Worm (Caenorhabditis elegans) whole organism, young adult: ENCODE results near the gene srh-289.

Source experiments
- C06A6.2 ChIP-seq: fragments of 200-800 bp; sonication (Bioruptor generic); conservative IDR thresholded peaks from 2 replicates; pipeline ENCODE4 v1.3.6; 2022; ENCODE audit warnings: missing genetic modification characterization, missing compliant biosample characterization
- C17E4.6 ChIP-seq: fragments of 200-800 bp; sonication (Bioruptor generic); IDR thresholded peaks from 2 replicates; pipeline ENCODE4 v1.3.6; 2022; ENCODE audit warnings: missing genetic modification reagents, missing genetic modification characterization, missing compliant biosample characterization
- D2030.7 ChIP-seq: fragments of 200-800 bp; sonication (Bioruptor generic); IDR thresholded peaks from 2 replicates; pipeline ENCODE4 v1.3.6; 2022; ENCODE audit warnings: missing genetic modification reagents, missing genetic modification characterization, missing compliant biosample characterization
- F22D6.2 ChIP-seq: sonication (generic microtip); optimal IDR thresholded peaks from 2 replicates; lab custom pipeline; 2016; ENCODE audit warnings: mild to moderate bottlenecking, missing genetic modification characterization, missing compliant biosample characterization
- F39B2.1 ChIP-seq: fragments of 200-800 bp; sonication (Bioruptor generic); IDR thresholded peaks from 2 replicates; pipeline ENCODE4 v1.3.6; 2022; ENCODE audit warnings: missing genetic modification reagents, missing genetic modification characterization, missing compliant biosample characterization
- K11D2.4 ChIP-seq: fragments of 200-800 bp; sonication (Bioruptor generic); IDR thresholded peaks from 2 replicates; pipeline ENCODE4 v1.3.6; 2022; ENCODE audit warnings: missing genetic modification reagents, missing genetic modification characterization, missing compliant biosample characterization
- K12H6.12 ChIP-seq: fragments of 200-800 bp; sonication (Bioruptor generic); optimal IDR thresholded peaks from 2 replicates; lab custom pipeline; 2018; ENCODE audit warnings: mild to moderate bottlenecking, missing genetic modification characterization, missing compliant biosample characterization
- T26A5.8 ChIP-seq: sonication (generic microtip); optimal IDR thresholded peaks from 2 replicates; lab custom pipeline; 2016; ENCODE audit warnings: missing genetic modification characterization, missing compliant biosample characterization
- Y53G8AR.9 ChIP-seq: fragments of 200-800 bp; sonication (Bioruptor generic); conservative IDR thresholded peaks from 2 replicates; pipeline ENCODE4 v1.3.6; 2022; ENCODE audit warnings: missing genetic modification reagents, missing genetic modification characterization, missing compliant biosample characterization
- Y67H2A.10 ChIP-seq: fragments of 200-800 bp; sonication (Bioruptor generic); conservative IDR thresholded peaks from 2 replicates; pipeline ENCODE4 v1.3.6; 2022; ENCODE audit warnings: missing genetic modification reagents, missing genetic modification characterization, missing compliant biosample characterization
- Y79H2A.3 ChIP-seq: fragments of 200-800 bp; sonication (Bioruptor generic); conservative IDR thresholded peaks from 2 replicates; pipeline ENCODE4 v1.3.6; 2022; ENCODE audit warnings: missing genetic modification reagents, missing genetic modification characterization, missing compliant biosample characterization
- Y95B8A.8 ChIP-seq: fragments of 200-800 bp; sonication (Bioruptor generic); IDR thresholded peaks from 2 replicates; pipeline ENCODE4 v1.3.6; 2022; ENCODE audit warnings: missing genetic modification reagents, missing genetic modification characterization, missing compliant biosample characterization
- akir-1 ChIP-seq: fragments of 200-800 bp; sonication (Bioruptor generic); optimal IDR thresholded peaks from 2 replicates; lab custom pipeline; 2018; ENCODE audit warnings: mild to moderate bottlenecking, missing genetic modification characterization, moderate library complexity, missing compliant biosample characterization
- athp-1 ChIP-seq: sonication (generic microtip); optimal IDR thresholded peaks from 2 replicates; lab custom pipeline; 2017; ENCODE audit warnings: mild to moderate bottlenecking, missing genetic modification characterization, missing compliant biosample characterization
- attf-3 ChIP-seq: fragments of 200-800 bp; sonication (Bioruptor generic); conservative IDR thresholded peaks from 2 replicates; pipeline ENCODE4 v1.3.6; 2022; ENCODE audit warnings: missing genetic modification reagents, missing genetic modification characterization, missing compliant biosample characterization
- bed-1 ChIP-seq: fragments of 200-800 bp; sonication (Bioruptor generic); IDR thresholded peaks from 2 replicates; pipeline ENCODE4 v1.3.6; 2022; ENCODE audit warnings: missing genetic modification reagents, missing genetic modification characterization, missing compliant biosample characterization
- ccch-3 ChIP-seq: fragments of 200-800 bp; sonication (Bioruptor generic); optimal IDR thresholded peaks from 2 replicates; lab custom pipeline; 2018; ENCODE audit warnings: mild to moderate bottlenecking, missing genetic modification characterization, missing compliant biosample characterization
- ceh-27 ChIP-seq: fragments of 200-800 bp; sonication (Bioruptor generic); optimal IDR thresholded peaks from 2 replicates; lab custom pipeline; 2018; ENCODE audit warnings: mild to moderate bottlenecking, missing genetic modification characterization, moderate library complexity, missing compliant biosample characterization
- ceh-58 ChIP-seq: fragments of 200-800 bp; sonication (Bioruptor generic); IDR thresholded peaks from 2 replicates; pipeline ENCODE4 v1.3.6; 2022; ENCODE audit warnings: missing genetic modification characterization, missing compliant biosample characterization
- ceh-79 ChIP-seq: sonication (generic microtip); optimal IDR thresholded peaks from 2 replicates; lab custom pipeline; 2017; ENCODE audit warnings: mild to moderate bottlenecking, missing genetic modification characterization, missing compliant biosample characterization
- chd-7 ChIP-seq: sonication (generic microtip); optimal IDR thresholded peaks from 2 replicates; lab custom pipeline; 2016; ENCODE audit warnings: mild to moderate bottlenecking, missing genetic modification characterization, moderate library complexity, missing compliant biosample characterization
- egl-44 ChIP-seq: fragments of 200-800 bp; sonication (Bioruptor generic); IDR thresholded peaks from 2 replicates; pipeline ENCODE4 v1.3.6; 2022; ENCODE audit warnings: missing genetic modification reagents, missing genetic modification characterization, missing compliant biosample characterization
- egrh-3 ChIP-seq: fragments of 200-800 bp; sonication (Bioruptor generic); IDR thresholded peaks from 2 replicates; pipeline ENCODE4 v1.3.6; 2022; ENCODE audit warnings: missing genetic modification reagents, missing genetic modification characterization, missing compliant biosample characterization
- ekl-4 ChIP-seq: fragments of 200-800 bp; sonication (Bioruptor generic); IDR thresholded peaks from 2 replicates; pipeline ENCODE4 v1.3.6; 2022; ENCODE audit warnings: missing genetic modification reagents, missing genetic modification characterization, missing compliant biosample characterization
- fkh-3 ChIP-seq: sonication (generic microtip); optimal IDR thresholded peaks from 2 replicates; lab custom pipeline; 2016; ENCODE audit warnings: mild to moderate bottlenecking, missing genetic modification characterization, missing compliant biosample characterization
- hlh-12 ChIP-seq: sonication (generic microtip); optimal IDR thresholded peaks from 2 replicates; lab custom pipeline; 2016; ENCODE audit warnings: missing genetic modification characterization, missing compliant biosample characterization
- hmg-20 ChIP-seq: fragments of 200-800 bp; sonication (Bioruptor generic); IDR thresholded peaks from 2 replicates; pipeline ENCODE4 v1.3.6; 2022; ENCODE audit warnings: missing genetic modification reagents, missing genetic modification characterization, missing compliant biosample characterization
- lag-1 ChIP-seq: fragments of 200-800 bp; sonication (Bioruptor generic); IDR thresholded peaks from 2 replicates; pipeline ENCODE4 v1.3.6; 2022; ENCODE audit warnings: missing genetic modification reagents, missing genetic modification characterization, missing compliant biosample characterization
- lin-26 ChIP-seq: fragments of 200-800 bp; sonication (Bioruptor generic); IDR thresholded peaks from 2 replicates; pipeline ENCODE4 v1.3.6; 2022; ENCODE audit warnings: missing genetic modification reagents, missing genetic modification characterization, missing compliant biosample characterization
- lsl-1 ChIP-seq: fragments of 200-800 bp; sonication (Bioruptor generic); optimal IDR thresholded peaks from 2 replicates; lab custom pipeline; 2018; ENCODE audit warnings: mild to moderate bottlenecking, missing genetic modification characterization, moderate library complexity, missing compliant biosample characterization
- madf-8 ChIP-seq: fragments of 200-800 bp; sonication (Bioruptor generic); conservative IDR thresholded peaks from 2 replicates; pipeline ENCODE4 v1.3.6; 2022; ENCODE audit warnings: missing genetic modification reagents, missing genetic modification characterization, missing compliant biosample characterization
- mes-4 ChIP-seq: sonication (generic microtip); optimal IDR thresholded peaks from 2 replicates; lab custom pipeline; 2016; ENCODE audit warnings: missing genotype, missing genetic modification characterization, missing compliant biosample characterization
- nfya-1 ChIP-seq: sonication (generic microtip); optimal IDR thresholded peaks from 2 replicates; lab custom pipeline; 2017; ENCODE audit warnings: antibody characterized with exemption, missing compliant biosample characterization, missing genetic modification characterization, borderline replicate concordance; ENCODE audit not compliant: insufficient read depth
- pha-4 ChIP-seq: fragments of 150-350 bp; sonication (generic microtip); optimal IDR thresholded peaks from 2 replicates; lab custom pipeline; 2014; ENCODE audit warnings: missing biosample characterization, missing genetic modification reagents, missing genetic modification characterization
- repo-1 ChIP-seq: sonication (generic microtip); optimal IDR thresholded peaks from 2 replicates; lab custom pipeline; 2017; ENCODE audit warnings: mild to moderate bottlenecking, missing genetic modification characterization, missing compliant biosample characterization
- zfh-2 ChIP-seq: fragments of 200-800 bp; sonication (Bioruptor generic); conservative IDR thresholded peaks from 2 replicates; pipeline ENCODE4 v1.3.6; 2022; ENCODE audit warnings: missing genetic modification reagents, missing genetic modification characterization, missing compliant biosample characterization
- ztf-22 ChIP-seq: fragments of 200-800 bp; sonication (Bioruptor generic); optimal IDR thresholded peaks from 2 replicates; lab custom pipeline; 2018; ENCODE audit warnings: mild to moderate bottlenecking, missing genetic modification characterization, moderate library complexity, missing compliant biosample characterization
- ztf-25 ChIP-seq: fragments of 200-800 bp; sonication (Bioruptor generic); IDR thresholded peaks from 2 replicates; pipeline ENCODE4 v1.3.6; 2022; ENCODE audit warnings: missing genetic modification reagents, missing genetic modification characterization, missing compliant biosample characterization
- ztf-28 ChIP-seq: fragments of 200-800 bp; sonication (Bioruptor generic); IDR thresholded peaks from 2 replicates; pipeline ENCODE4 v1.3.6; 2022; ENCODE audit warnings: missing genetic modification reagents, missing genetic modification characterization, missing compliant biosample characterization
- ztf-6 ChIP-seq: fragments of 200-800 bp; sonication (Bioruptor generic); IDR thresholded peaks from 2 replicates; pipeline ENCODE4 v1.3.6; 2022; ENCODE audit warnings: missing genetic modification reagents, missing genetic modification characterization, missing compliant biosample characterization

Gene srh-289

DNA sequence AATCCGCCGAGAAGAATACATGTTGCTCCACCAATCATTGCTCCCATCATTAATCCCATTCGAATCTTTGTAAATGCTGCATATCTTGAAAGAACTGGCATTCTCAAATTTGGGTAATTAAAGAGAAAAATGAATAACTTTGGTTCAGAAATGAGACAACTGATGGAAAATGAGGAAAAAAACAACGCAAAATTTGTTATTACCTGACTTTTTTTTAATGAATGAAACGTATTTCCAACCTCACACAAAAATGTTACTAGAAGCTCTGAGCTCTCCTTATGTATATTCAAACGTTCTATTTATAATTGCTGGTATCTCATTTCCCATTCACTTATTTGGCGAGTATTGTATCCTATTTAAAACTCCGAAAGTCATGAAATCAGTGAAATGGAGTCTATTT, 8.6 kb upstream of the srh-289 start, which contains the start of the genes Y94A7B.11 and srh-292:
Gene Y94A7B.11, minus strand, starts transcription at position 101 of the 400 bp plus-strand sequence.
Gene srh-292, plus strand, starts transcription at position 251 of the 400 bp plus-strand sequence.
- TF ChIP-seq attf-3 (GFP tag; lab: Robert Waterston, UW) (no peak), fkh-3 (tag; lab: Kevin White, UChicago) (no peak), F39B2.1 (GFP tag; lab: Robert Waterston, UW) (no peak), bed-1 (no peak), repo-1 (tag; lab: Kevin White, UChicago) (no peak), K11D2.4 (GFP tag; lab: Robert Waterston, UW) (no peak), hmg-20 (GFP tag; lab: Robert Waterston, UW) (no peak), ccch-3 (GFP tag; lab: Kevin White, UChicago) (no peak), ztf-6 (GFP tag; lab: Robert Waterston, UW) (no peak), ceh-58 (GFP tag; lab: Robert Waterston, UW) (no peak), ztf-28 (no peak), lsl-1 (GFP tag; lab: Kevin White, UChicago) (no peak), hlh-12 (no peak), C06A6.2 (no peak), D2030.7 (GFP tag; lab: Robert Waterston, UW) (no peak), Y95B8A.8 (GFP tag; lab: Robert Waterston, UW) (no peak), mes-4 (tag; lab: Kevin White, UChicago) (no peak), C17E4.6 (GFP tag; lab: Robert Waterston, UW) (no peak), egl-44 (GFP tag; lab: Robert Waterston, UW) (no peak)

DNA sequence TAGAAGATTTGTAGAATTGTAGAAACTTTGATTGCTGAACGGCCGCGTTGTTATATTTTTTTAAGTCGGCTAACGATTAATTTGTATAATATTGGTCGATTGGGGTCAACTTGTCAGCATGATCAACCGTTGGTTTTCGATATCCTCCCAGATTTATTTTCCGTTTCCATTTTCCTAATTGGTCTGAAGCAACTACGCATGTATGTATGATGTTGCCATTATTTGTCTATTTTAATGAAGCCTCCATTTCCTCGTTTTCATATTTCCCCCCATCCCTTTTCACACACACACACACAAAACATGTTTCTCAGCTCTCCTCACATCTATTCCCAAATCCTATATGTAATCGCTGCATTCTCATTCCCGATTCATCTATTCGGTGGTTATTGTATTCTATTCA, 6.7 kb upstream of the srh-289 start, which contains the start of gene srh-287:
Gene srh-287, plus strand, starts transcription at position 301 of the 400 bp plus-strand sequence.
- TF ChIP-seq egrh-3 (GFP tag; lab: Robert Waterston, UW) (no peak), lin-26 (GFP tag; lab: Robert Waterston, UW) (no peak), nfya-1 (tag; lab: Kevin White, UChicago) (no peak), chd-7 (tag; lab: Kevin White, UChicago) (no peak), ceh-79 (tag; lab: Kevin White, UChicago) (no peak), akir-1 (GFP tag; lab: Kevin White, UChicago) (no peak), T26A5.8 (tag; lab: Kevin White, UChicago) (no peak), pha-4 (tag; lab: Kevin White, UChicago) (no peak), F22D6.2 (tag; lab: Kevin White, UChicago) (no peak), lag-1 (GFP tag; lab: Robert Waterston, UW) (no peak), K12H6.12 (tag; lab: Kevin White, UChicago) (no peak), Y53G8AR.9 (GFP tag; lab: Robert Waterston, UW) (no peak), ztf-22 (GFP tag; lab: Kevin White, UChicago) (no peak), zfh-2 (GFP tag; lab: Robert Waterston, UW) (no peak), athp-1 (tag; lab: Kevin White, UChicago) (no peak), ceh-27 (GFP tag; lab: Kevin White, UChicago) (no peak), ekl-4 (GFP tag; lab: Robert Waterston, UW) (no peak), D2030.7 (GFP tag; lab: Robert Waterston, UW) (no peak)

DNA sequence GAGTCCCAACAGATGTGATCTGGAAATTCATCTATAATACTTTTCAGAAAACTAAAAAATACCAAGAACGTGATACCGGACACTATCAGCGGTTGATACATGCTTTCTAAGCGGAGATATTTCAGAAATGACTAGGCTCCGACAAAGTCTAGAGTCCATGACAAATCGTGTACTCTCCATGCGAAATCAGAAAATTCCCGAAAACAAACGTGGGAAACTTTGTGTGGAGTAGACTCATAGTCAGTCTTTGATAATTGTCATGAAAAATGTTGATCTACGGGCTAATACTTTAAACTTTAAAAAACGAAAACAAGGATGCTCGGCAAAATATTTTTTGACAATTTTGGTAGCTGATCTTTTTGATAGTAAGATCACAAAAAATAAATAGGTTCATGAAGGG, 4.9 kb upstream of the srh-289 start, which contains the start of gene srx-18:
Gene srx-18, minus strand, starts transcription at position 101 of the 400 bp plus-strand sequence.
- TF ChIP-seq C06A6.2 (no peak), ztf-25 (GFP tag; lab: Robert Waterston, UW) (no peak), Y79H2A.3 (GFP tag; lab: Robert Waterston, UW) (no peak), C17E4.6 (GFP tag; lab: Robert Waterston, UW) (no peak), Y67H2A.10 (GFP tag; lab: Robert Waterston, UW) (no peak), madf-8 (GFP tag; lab: Robert Waterston, UW) (no peak)
